Fruit fly (Drosophila melanogaster): ENCODE measurements around the gene loco.

Gene loco

dm6 chr3R:22613448-22613847 is 25.7 kb downstream of the loco start, which contains the start of the genes CG31156 and mRRF2:
Gene CG31156 (minus strand): TSS chr3R:22613656.
Gene mRRF2 (plus strand): TSS chr3R:22613686.
- TF ChIP-seq CrebB (tag; optimal IDR thresholded peaks at IDR 0.05) = no peak
- no peak for TF ChIP-seq her (GFP tag; optimal IDR thresholded peaks at IDR 0.05)
- TF ChIP-seq crc (GFP tag; optimal IDR thresholded peaks at IDR 0.05) = no peak
- peak; percentile 59; the same call in 2 of the 4 replicates for TF ChIP-seq Dll (GFP tag; IDR thresholded peaks at IDR 0.05; ENCODE audit: partially characterized antibody)
- peak; percentile 13 for TF ChIP-seq MESR4 (GFP tag; optimal IDR thresholded peaks at IDR 0.05)
- TF ChIP-seq BEAF-32 (GFP tag; optimal IDR thresholded peaks at IDR 0.05) = peak; percentile 20
- TF ChIP-seq D19A (tag; optimal IDR thresholded peaks at IDR 0.05) = no peak
- TF ChIP-seq CG1832 (GFP tag; optimal IDR thresholded peaks at IDR 0.05) = no peak
- TF ChIP-seq CG8765 (GFP tag; IDR thresholded peaks at IDR 0.05) = no peak
- TF ChIP-seq cato (GFP tag; optimal IDR thresholded peaks at IDR 0.05; ENCODE audit: borderline replicate concordance) = no peak
- TF ChIP-seq CG14860 (GFP tag; IDR thresholded peaks at IDR 0.05; ENCODE audit: partially characterized antibody) = no peak
- TF ChIP-seq pzg (GFP tag; optimal IDR thresholded peaks at IDR 0.05) = peak; percentile 5
- no peak for TF ChIP-seq aop (GFP tag; IDR thresholded peaks at IDR 0.05)
- TF ChIP-seq btn (GFP tag; optimal IDR thresholded peaks at IDR 0.05) = no peak
- TF ChIP-seq Gug (GFP tag; IDR thresholded peaks at IDR 0.05) = no peak
- TF ChIP-seq trem (tag; optimal IDR thresholded peaks at IDR 0.05) = peak; percentile 11
- TF ChIP-seq CG10274 (GFP tag; optimal IDR thresholded peaks at IDR 0.05) = no peak
- no peak for TF ChIP-seq CG7271 (tag; optimal IDR thresholded peaks at IDR 0.05)
- TF ChIP-seq CG32767 (GFP tag; IDR thresholded peaks at IDR 0.05) = no peak
- no peak for TF ChIP-seq CG9609 (GFP tag; optimal IDR thresholded peaks at IDR 0.05)
- no peak for TF ChIP-seq sd (tag; optimal IDR thresholded peaks at IDR 0.05)
- no peak for TF ChIP-seq gem (tag; optimal IDR thresholded peaks at IDR 0.05)
- no peak for TF ChIP-seq Neu2 (GFP tag; optimal IDR thresholded peaks at IDR 0.05; ENCODE audit: borderline replicate concordance)
- TF ChIP-seq Sry-δ (GFP tag; optimal IDR thresholded peaks at IDR 0.05) = no peak
- TF ChIP-seq Myb (GFP tag; optimal IDR thresholded peaks at IDR 0.05) = peak; percentile 28
- no peak for TF ChIP-seq croc (GFP tag; conservative IDR thresholded peaks at IDR 0.05)
- TF ChIP-seq crp (GFP tag; optimal IDR thresholded peaks at IDR 0.05) = peak; percentile 42 to 90
- no peak for TF ChIP-seq CG7963 (GFP tag; IDR thresholded peaks at IDR 0.05; ENCODE audit: partially characterized antibody)
- TF ChIP-seq ase (GFP tag; IDR thresholded peaks at IDR 0.05) = no peak
- TF ChIP-seq CG30431 (GFP tag; optimal IDR thresholded peaks at IDR 0.05) = no peak
- TF ChIP-seq CG12104 (GFP tag; optimal IDR thresholded peaks at IDR 0.05) = no peak
- no peak for TF ChIP-seq CG17186 (GFP tag; optimal IDR thresholded peaks at IDR 0.05)
- no peak for TF ChIP-seq sr (GFP tag; IDR thresholded peaks at IDR 0.05)
- no peak for TF ChIP-seq yki (optimal IDR thresholded peaks at IDR 0.05)
- TF ChIP-seq CG3847 (GFP tag; IDR thresholded peaks at IDR 0.05) = no peak
- no peak for TF ChIP-seq jigr1 (GFP tag; IDR thresholded peaks at IDR 0.05)
- TF ChIP-seq Dfd (GFP tag; optimal IDR thresholded peaks at IDR 0.05) = no peak
- TF ChIP-seq PHDP (tag; optimal IDR thresholded peaks at IDR 0.05) = no peak
- TF ChIP-seq Scr (GFP tag; IDR thresholded peaks at IDR 0.05; ENCODE audit: partially characterized antibody) = peak; percentile 36; the same call in 1 of the 2 replicates
- no peak for TF ChIP-seq B-H1 (GFP tag; IDR thresholded peaks at IDR 0.05)
- TF ChIP-seq Pdp1 (GFP tag; optimal IDR thresholded peaks at IDR 0.05) = no peak
- TF ChIP-seq CG2116 (GFP tag; optimal IDR thresholded peaks at IDR 0.05) = peak; percentile 18
- peak; percentile 91; the same call in 1 of the 3 replicates for TF ChIP-seq CG11560 (tag; IDR thresholded peaks at IDR 0.05)
- TF ChIP-seq Hr51 (GFP tag; optimal IDR thresholded peaks at IDR 0.05) = no peak
- TF ChIP-seq Adf1 (GFP tag; IDR thresholded peaks at IDR 0.05) = no peak
- TF ChIP-seq Hmx (GFP tag; optimal IDR thresholded peaks at IDR 0.05) = no peak
- no peak for TF ChIP-seq Hr39 (optimal IDR thresholded peaks at IDR 0.05)
- TF ChIP-seq CG17568 (GFP tag; optimal IDR thresholded peaks at IDR 0.05) = no peak
- no peak for TF ChIP-seq Tbp (GFP tag; optimal IDR thresholded peaks at IDR 0.05)
- TF ChIP-seq CG7839 (tag; optimal IDR thresholded peaks at IDR 0.05) = no peak
- no peak for TF ChIP-seq CG16863 (GFP tag; optimal IDR thresholded peaks at IDR 0.05)
- no peak for TF ChIP-seq Ets97D (GFP tag; optimal IDR thresholded peaks at IDR 0.05)
